Worm (Caenorhabditis elegans): ENCODE data around the gene nhr-66.

DNA sequence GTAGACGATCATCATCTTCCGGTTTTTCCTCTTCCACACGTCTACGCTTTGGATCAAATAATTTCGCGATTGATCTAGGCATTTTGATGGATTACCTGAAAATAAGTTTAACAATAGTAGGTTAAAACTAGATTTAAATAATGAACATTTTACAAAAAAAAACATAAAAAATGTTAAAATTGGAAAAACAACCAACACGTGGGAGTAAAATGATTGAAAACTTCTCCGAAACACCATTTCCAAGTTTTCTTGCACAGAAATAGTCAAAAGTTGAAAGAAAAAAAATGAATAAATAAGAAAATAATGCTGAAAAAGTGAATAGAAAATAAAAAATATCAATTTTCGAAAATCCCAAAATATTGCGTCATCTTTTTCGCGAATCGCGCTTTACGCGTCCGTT, 24.7 kb downstream of the nhr-66 start, which contains the start of gene C07G1.7:
- TF ChIP-seq tbx-2 (tag; optimal IDR thresholded peaks at IDR 0.05), result no peak
- TF ChIP-seq nhr-67 (tag; optimal IDR thresholded peaks at IDR 0.05), result no peak
- TF ChIP-seq lin-39 (tag; optimal IDR thresholded peaks at IDR 0.05), result no peak
- TF ChIP-seq snpc-4 (tag; optimal IDR thresholded peaks at IDR 0.05), result no peak
- TF ChIP-seq ceh-16 (tag; optimal IDR thresholded peaks at IDR 0.05), result no peak
- no peak for TF ChIP-seq skn-1 (tag; optimal IDR thresholded peaks at IDR 0.05)
- TF ChIP-seq unc-62 (GFP tag; optimal IDR thresholded peaks at IDR 0.05), result no peak
- no peak for TF ChIP-seq nhr-76 (tag; optimal IDR thresholded peaks at IDR 0.05)
- no peak for TF ChIP-seq elt-2 (tag; optimal IDR thresholded peaks at IDR 0.05)
- TF ChIP-seq nhr-25 (tag; optimal IDR thresholded peaks at IDR 0.05), result no peak
- TF ChIP-seq ztf-4 (tag; optimal IDR thresholded peaks at IDR 0.05), result no peak
- TF ChIP-seq ceh-82 (tag; optimal IDR thresholded peaks at IDR 0.05), result no peak
- TF ChIP-seq elt-3 (tag; optimal IDR thresholded peaks at IDR 0.05), result no peak
- no peak for TF ChIP-seq R02D3.7 (tag; optimal IDR thresholded peaks at IDR 0.05)
